Worm (Caenorhabditis elegans) whole organism, L2 larva: ENCODE results near the gene Y56A3A.6.

ENCODE experiments used
- R02D3.7 ChIP-seq: fragments of 150-350 bp; optimal IDR thresholded peaks from 2 replicates; lab custom pipeline; 2014; ENCODE audit warnings: missing biosample characterization, missing genetic modification characterization
- ceh-16 ChIP-seq: fragments of 150-350 bp; optimal IDR thresholded peaks from 2 replicates; lab custom pipeline; 2014; ENCODE audit warnings: missing biosample characterization, missing genetic modification characterization
- ceh-82 ChIP-seq: fragments of 150-350 bp; optimal IDR thresholded peaks from 2 replicates; lab custom pipeline; 2014; ENCODE audit warnings: missing biosample characterization, missing genetic modification characterization
- crh-2 ChIP-seq: sonication (generic microtip); optimal IDR thresholded peaks from 2 replicates; lab custom pipeline; 2017; ENCODE audit warnings: missing biosample characterization, missing genetic modification characterization
- egl-27 ChIP-seq: sonication (generic microtip); optimal IDR thresholded peaks from 3 replicates; lab custom pipeline; 2017; ENCODE audit warnings: missing biosample characterization, missing genetic modification reagents, missing genetic modification characterization
- lin-11 ChIP-seq: fragments of 150-350 bp; sonication (generic microtip); optimal IDR thresholded peaks from 2 replicates; lab custom pipeline; 2014; ENCODE audit warnings: missing biosample characterization, missing genetic modification characterization, inconsistent platforms, mixed read lengths
- mdl-1 ChIP-seq, 2 experiments: fragments of 150-350 bp in 1 of 2; sonication (generic microtip) in 1 of 2; optimal IDR thresholded peaks; 2 replicates each; lab custom pipeline; 2017; ENCODE audit warnings: missing biosample characterization in 2 of 2, missing genetic modification characterization in 2 of 2
- nhr-129 ChIP-seq: fragments of 150-350 bp; optimal IDR thresholded peaks from 2 replicates; lab custom pipeline; 2014; ENCODE audit warnings: missing biosample characterization, missing genetic modification characterization
- nhr-25 ChIP-seq: fragments of 150-350 bp; sonication (generic microtip); optimal IDR thresholded peaks from 3 replicates; lab custom pipeline; 2014; ENCODE audit warnings: missing biosample characterization, missing genetic modification characterization
- skn-1 ChIP-seq: sonication (generic microtip); optimal IDR thresholded peaks from 2 replicates; lab custom pipeline; 2017; ENCODE audit warnings: missing biosample characterization, missing genetic modification characterization
- ztf-4 ChIP-seq: fragments of 150-350 bp; optimal IDR thresholded peaks from 2 replicates; lab custom pipeline; 2014; ENCODE audit warnings: missing biosample characterization, missing genetic modification characterization

DNA sequence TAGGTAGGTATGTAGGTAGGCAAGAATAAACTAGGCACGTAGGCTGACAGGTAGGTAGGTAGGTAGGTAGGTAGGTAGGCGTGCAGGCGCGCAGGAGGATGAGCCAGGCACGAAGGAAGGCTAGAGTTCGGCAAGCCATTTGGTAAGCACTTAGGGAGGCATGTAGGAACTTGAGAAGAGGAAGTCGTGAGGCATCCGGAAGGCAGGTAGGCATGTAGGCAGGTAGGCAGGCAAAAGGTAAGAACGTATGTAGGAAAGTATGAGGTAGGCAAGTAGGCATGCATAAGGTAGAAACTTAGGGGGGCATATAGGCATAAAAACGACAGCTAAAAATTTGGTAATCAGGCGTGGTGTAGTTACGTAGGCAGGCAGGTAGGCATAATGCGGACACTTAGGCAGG, 2.5 kb downstream of the Y56A3A.6 start:
- TF ChIP-seq egl-27 (tag; lab: Kevin White, UChicago) (no peak), nhr-129 (tag; lab: Kevin White, UChicago) (no peak), ceh-82 (tag; lab: Kevin White, UChicago) (no peak), crh-2 (tag; lab: Kevin White, UChicago) (no peak), skn-1 (tag; lab: Kevin White, UChicago) (no peak), nhr-25 (no peak), R02D3.7 (tag; lab: Kevin White, UChicago) (no peak), mdl-1 (tag; optimal IDR thresholded peaks at IDR 0.05; lab: Kevin White, UChicago) (no peak), lin-11 (no peak), ztf-4 (no peak), ceh-16 (tag; lab: Kevin White, UChicago) (no peak)
